Worm (Caenorhabditis elegans): ENCODE data around the gene puf-7.
"Not testable (repeated sequence)": the region's sequence is repeated elsewhere in the genome, so short reads cannot be mapped to it uniquely, and the experiment has no call there.

ce11 chrIV:5486208-5486731 is at the start of gene puf-7, which contains the start of gene snpc-3.1:
- not testable (repeated sequence) for TF ChIP-seq ztf-18 (tag; optimal IDR thresholded peaks at IDR 0.05); nfya-1 (tag; optimal IDR thresholded peaks at IDR 0.05; ENCODE audit: borderline replicate concordance, insufficient read depth); ama-1 (optimal IDR thresholded peaks at IDR 0.05); ama-1 (GFP tag; optimal IDR thresholded peaks at IDR 0.05)
- TF ChIP-seq xnd-1 (tag; optimal IDR thresholded peaks at IDR 0.05): peak; percentile 90

Measured in whole organism, young adult.